Worm (Caenorhabditis elegans) whole organism, midembryonic: ENCODE measurements around the gene Y32G9B.1.

Experiments
- T22C8.4 ChIP-seq: fragments of 200-800 bp; sonication (Bioruptor generic); IDR thresholded peaks from 2 replicates; pipeline ENCODE4 v1.3.6; 2022; ENCODE audit warnings: missing genetic modification characterization, missing compliant biosample characterization
- cog-1 ChIP-seq: sonication (generic microtip); optimal IDR thresholded peaks from 2 replicates; lab custom pipeline; 2016; ENCODE audit warnings: missing genetic modification characterization, missing compliant biosample characterization
- flt-1 ChIP-seq: fragments of 200-800 bp; sonication (Bioruptor generic); IDR thresholded peaks from 2 replicates; pipeline ENCODE4 v1.3.6; 2022; ENCODE audit warnings: missing genetic modification characterization, missing compliant biosample characterization
- klf-2 ChIP-seq: fragments of 200-800 bp; sonication (Bioruptor generic); conservative IDR thresholded peaks from 2 replicates; pipeline ENCODE4 v1.3.6; 2022; ENCODE audit warnings: missing genetic modification reagents, missing genetic modification characterization, missing compliant biosample characterization
- med-1 ChIP-seq: sonication (generic microtip); optimal IDR thresholded peaks from 2 replicates; lab custom pipeline; 2017; ENCODE audit warnings: missing genetic modification characterization, mild to moderate bottlenecking, missing compliant biosample characterization, antibody characterized with exemption, missing genetic modification reagents; ENCODE audit not compliant: insufficient read depth
- ref-1 ChIP-seq: fragments of 200-800 bp; sonication (Bioruptor generic); conservative IDR thresholded peaks from 2 replicates; pipeline ENCODE4 v1.3.6; 2022; ENCODE audit warnings: missing genetic modification reagents, missing genetic modification characterization, missing compliant biosample characterization
- ztf-23 ChIP-seq: fragments of 200-800 bp; sonication (Bioruptor generic); IDR thresholded peaks from 2 replicates; pipeline ENCODE4 v1.3.6; 2022; ENCODE audit warnings: missing genetic modification reagents, missing genetic modification characterization, missing compliant biosample characterization
- ztf-29 ChIP-seq: fragments of 200-800 bp; sonication (Bioruptor generic); IDR thresholded peaks from 2 replicates; pipeline ENCODE4 v1.3.6; 2022; ENCODE audit warnings: missing genetic modification reagents, missing genetic modification characterization, missing compliant biosample characterization

DNA sequence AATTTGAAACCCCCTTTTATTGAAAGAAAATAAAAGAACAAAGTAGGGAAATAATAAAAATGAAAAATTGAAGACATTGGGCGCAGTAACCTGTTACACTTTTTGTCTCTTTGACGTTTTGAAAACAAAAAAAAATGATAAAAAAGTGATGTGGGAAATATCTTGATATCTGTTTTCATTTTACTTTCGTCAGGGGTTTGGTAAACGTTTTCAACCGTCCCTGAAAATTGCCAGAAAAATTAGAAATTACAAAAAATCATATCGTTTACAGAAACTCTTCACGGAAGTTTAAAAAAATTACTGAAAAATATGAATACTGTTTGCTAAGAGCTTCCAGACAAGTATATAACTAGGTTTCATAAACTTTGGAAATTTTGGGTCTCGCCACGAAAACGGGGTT is 50.7 kb downstream of the Y32G9B.1 start, which contains the start of gene F36H9.4:
- TF ChIP-seq klf-2 (GFP tag; lab: Robert Waterston, UW) (no peak), ztf-23 (GFP tag; lab: Robert Waterston, UW) (no peak), ztf-29 (no peak), ref-1 (GFP tag; lab: Robert Waterston, UW) (no peak), cog-1 (tag; lab: Kevin White, UChicago) (no peak), flt-1 (GFP tag; lab: Robert Waterston, UW) (no peak), med-1 (GFP tag; lab: Kevin White, UChicago) (no peak), T22C8.4 (GFP tag; lab: Robert Waterston, UW) (no peak)
